Worm (Caenorhabditis elegans) whole organism, mixed stage, embryonic: ENCODE results near the gene tmem-258.

Source experiments
- M03D4.4 ChIP-seq: sonication (generic microtip); optimal IDR thresholded peaks from 2 replicates; lab custom pipeline; 2017; ENCODE audit warnings: mild to moderate bottlenecking, missing genetic modification characterization, missing compliant biosample characterization
- bed-3 ChIP-seq: fragments of 200-800 bp; sonication (Bioruptor generic); optimal IDR thresholded peaks from 3 replicates; lab custom pipeline; 2018; ENCODE audit warnings: mild to moderate bottlenecking, missing genetic modification characterization, moderate library complexity, missing compliant biosample characterization
- blmp-1 ChIP-seq: fragments of 150-350 bp; optimal IDR thresholded peaks from 2 replicates; lab custom pipeline; 2014; ENCODE audit warnings: missing biosample characterization, missing genetic modification characterization
- ceh-43 ChIP-seq: fragments of 200-800 bp; sonication (Bioruptor generic); optimal IDR thresholded peaks from 2 replicates; lab custom pipeline; 2018; ENCODE audit warnings: mild to moderate bottlenecking, missing genetic modification characterization, moderate library complexity, missing compliant biosample characterization
- ceh-83 ChIP-seq: fragments of 200-800 bp; sonication (Bioruptor generic); optimal IDR thresholded peaks from 2 replicates; lab custom pipeline; 2018; ENCODE audit warnings: mild to moderate bottlenecking, missing genetic modification characterization, missing compliant biosample characterization
- ces-1 ChIP-seq: fragments of 150-350 bp; optimal IDR thresholded peaks from 2 replicates; lab custom pipeline; 2014; ENCODE audit warnings: missing biosample characterization, missing genetic modification reagents, missing genetic modification characterization
- cnd-1 ChIP-seq: fragments of 200-800 bp; sonication (Bioruptor generic); optimal IDR thresholded peaks from 2 replicates; lab custom pipeline; 2018; ENCODE audit warnings: mild to moderate bottlenecking, missing genetic modification characterization, missing compliant biosample characterization
- drap-1 ChIP-seq: fragments of 200-800 bp; sonication (Bioruptor generic); optimal IDR thresholded peaks from 3 replicates; lab custom pipeline; 2018; ENCODE audit warnings: mild to moderate bottlenecking, missing genetic modification characterization, missing compliant biosample characterization
- elt-1 ChIP-seq: sonication (generic microtip); optimal IDR thresholded peaks from 2 replicates; lab custom pipeline; 2017; ENCODE audit warnings: missing genetic modification characterization, mild to moderate bottlenecking, missing compliant biosample characterization, antibody characterized with exemption, moderate library complexity, borderline replicate concordance; ENCODE audit not compliant: insufficient read depth
- elt-3 ChIP-seq: fragments of 150-350 bp; optimal IDR thresholded peaks from 2 replicates; lab custom pipeline; 2014; ENCODE audit warnings: missing biosample characterization, missing genetic modification characterization
- flh-1 ChIP-seq: fragments of 200-800 bp; sonication (Bioruptor generic); optimal IDR thresholded peaks from 2 replicates; lab custom pipeline; 2018; ENCODE audit warnings: mild to moderate bottlenecking, missing genetic modification characterization, moderate library complexity, missing compliant biosample characterization
- ham-2 ChIP-seq: fragments of 200-800 bp; sonication (Bioruptor generic); optimal IDR thresholded peaks from 2 replicates; lab custom pipeline; 2018; ENCODE audit warnings: mild to moderate bottlenecking, missing genetic modification characterization, missing compliant biosample characterization
- lin-13 ChIP-seq: fragments of 150-350 bp; optimal IDR thresholded peaks from 2 replicates; lab custom pipeline; 2014; ENCODE audit warnings: missing biosample characterization, missing genetic modification characterization
- lin-32 ChIP-seq: fragments of 200-800 bp; sonication (Bioruptor generic); optimal IDR thresholded peaks from 2 replicates; lab custom pipeline; 2018; ENCODE audit warnings: mild to moderate bottlenecking, missing genetic modification characterization, missing compliant biosample characterization
- lsy-2 ChIP-seq: fragments of 150-350 bp; optimal IDR thresholded peaks from 2 replicates; lab custom pipeline; 2014; ENCODE audit warnings: missing biosample characterization, missing genetic modification characterization
- mab-5 ChIP-seq: fragments of 150-350 bp; optimal IDR thresholded peaks from 2 replicates; lab custom pipeline; 2014; ENCODE audit warnings: missing biosample characterization, missing genetic modification characterization
- mep-1 ChIP-seq: fragments of 150-350 bp; optimal IDR thresholded peaks from 2 replicates; lab custom pipeline; 2017; ENCODE audit warnings: missing biosample characterization, missing genetic modification reagents, missing genetic modification characterization, inconsistent platforms
- mls-2 ChIP-seq: sonication (generic microtip); optimal IDR thresholded peaks from 2 replicates; lab custom pipeline; 2016; ENCODE audit warnings: mild to moderate bottlenecking, missing genetic modification characterization, moderate library complexity, missing compliant biosample characterization
- nhr-12 ChIP-seq: fragments of 150-350 bp; optimal IDR thresholded peaks from 2 replicates; lab custom pipeline; 2014; ENCODE audit warnings: missing biosample characterization, missing genetic modification characterization
- nhr-2 ChIP-seq: fragments of 150-350 bp; optimal IDR thresholded peaks from 2 replicates; lab custom pipeline; 2014; ENCODE audit warnings: missing biosample characterization, missing genetic modification characterization
- nhr-237 ChIP-seq: fragments of 150-350 bp; optimal IDR thresholded peaks from 2 replicates; lab custom pipeline; 2014; ENCODE audit warnings: missing biosample characterization, missing genetic modification characterization
- nhr-28 ChIP-seq: fragments of 150-350 bp; optimal IDR thresholded peaks from 2 replicates; lab custom pipeline; 2014; ENCODE audit warnings: missing biosample characterization, missing genetic modification characterization
- pha-4 ChIP-seq: fragments of 150-350 bp; optimal IDR thresholded peaks from 2 replicates; lab custom pipeline; 2018; ENCODE audit warnings: missing biosample characterization, missing genetic modification reagents, missing genetic modification characterization
- snpc-4 ChIP-seq: fragments of 150-350 bp; optimal IDR thresholded peaks from 2 replicates; lab custom pipeline; 2014; ENCODE audit warnings: missing biosample characterization, missing genetic modification characterization
- sptf-1 ChIP-seq: sonication (generic microtip); optimal IDR thresholded peaks from 2 replicates; lab custom pipeline; 2017; ENCODE audit warnings: mild to moderate bottlenecking, missing genetic modification characterization, moderate library complexity, missing compliant biosample characterization
- tbx-8 ChIP-seq: fragments of 200-800 bp; sonication (Bioruptor generic); optimal IDR thresholded peaks from 2 replicates; lab custom pipeline; 2018; ENCODE audit warnings: mild to moderate bottlenecking, missing genetic modification characterization, moderate library complexity, missing compliant biosample characterization
- unc-120 ChIP-seq: sonication (generic microtip); optimal IDR thresholded peaks from 2 replicates; lab custom pipeline; 2017; ENCODE audit warnings: missing genetic modification characterization, missing compliant biosample characterization; ENCODE audit not compliant: poor library complexity, severe bottlenecking
- unc-39 ChIP-seq: fragments of 150-350 bp; optimal IDR thresholded peaks from 2 replicates; lab custom pipeline; 2014; ENCODE audit warnings: missing biosample characterization, missing genetic modification characterization
- unc-62 ChIP-seq: fragments of 150-350 bp; optimal IDR thresholded peaks from 2 replicates; lab custom pipeline; 2014; ENCODE audit warnings: missing biosample characterization, missing genetic modification reagents, missing genetic modification characterization
- zip-8 ChIP-seq: fragments of 150-350 bp; optimal IDR thresholded peaks from 2 replicates; lab custom pipeline; 2014; ENCODE audit warnings: missing biosample characterization, missing genetic modification characterization
- ztf-11 ChIP-seq: fragments of 150-350 bp; optimal IDR thresholded peaks from 2 replicates; lab custom pipeline; 2014; ENCODE audit warnings: missing biosample characterization, missing genetic modification characterization

Gene tmem-258

ce11 chrV:7079388-7079787, 16.4 kb downstream of the tmem-258 start:
- TF ChIP-seq mab-5 (tag; lab: Kevin White, UChicago) (no peak), M03D4.4 (no peak), flh-1 (no peak), unc-120 (tag; lab: Kevin White, UChicago) (no peak), ham-2 (GFP tag; lab: Kevin White, UChicago) (no peak), elt-3 (tag; lab: Kevin White, UChicago) (no peak), lin-13 (tag; lab: Kevin White, UChicago) (no peak), snpc-4 (tag; lab: Kevin White, UChicago) (no peak), ceh-83 (GFP tag; lab: Kevin White, UChicago) (no peak), ztf-11 (tag; lab: Kevin White, UChicago) (no peak), mep-1 (no peak), blmp-1 (no peak), ceh-43 (GFP tag; lab: Kevin White, UChicago) (no peak), nhr-28 (no peak), unc-39 (tag; lab: Kevin White, UChicago) (no peak)

ce11 chrV:7084612-7085139, 21.7 kb downstream of the tmem-258 start, which contains the start of gene mys-1:
Gene mys-1 (minus strand): TSS chrV:7084662.
- no peak for TF ChIP-seq mab-5 (tag; lab: Kevin White, UChicago)
- peak; percentile 51 for TF ChIP-seq lsy-2 (tag; lab: Kevin White, UChicago)
- TF ChIP-seq lin-13 (tag; lab: Kevin White, UChicago) = peak; percentile 2
- TF ChIP-seq sptf-1 = peak; percentile 22

- peak; percentile 91 for TF ChIP-seq unc-62 (GFP tag; lab: Kevin White, UChicago)
- no peak for TF ChIP-seq nhr-2 (tag; lab: Kevin White, UChicago)
- no peak for TF ChIP-seq nhr-28
- no peak for TF ChIP-seq elt-3 (tag; lab: Kevin White, UChicago)
- no peak for TF ChIP-seq snpc-4 (tag; lab: Kevin White, UChicago)
- no peak for TF ChIP-seq ceh-83 (GFP tag; lab: Kevin White, UChicago)
Observed at ce11 chrV:7085518-7086104, 22.6 kb downstream of the tmem-258 start, which contains the start of gene VC5.2. Gene VC5.2 (plus strand): TSS chrV:7085956.

ce11 chrV:7087340-7087739, 24.4 kb downstream of the tmem-258 start:
- TF ChIP-seq elt-3 (tag; lab: Kevin White, UChicago) (no peak), M03D4.4 (no peak), lin-32 (GFP tag; lab: Kevin White, UChicago) (no peak), zip-8 (tag; lab: Kevin White, UChicago) (no peak), unc-39 (tag; lab: Kevin White, UChicago) (no peak), cnd-1 (tag; lab: Kevin White, UChicago) (no peak)
- TF ChIP-seq, all 35 proteins: peak for 0

ce11 chrV:7089217-7089616, 26.2 kb downstream of the tmem-258 start:
- TF ChIP-seq tbx-8 (no peak), mls-2 (no peak), cnd-1 (tag; lab: Kevin White, UChicago) (no peak), blmp-1 (no peak), unc-39 (tag; lab: Kevin White, UChicago) (no peak), nhr-12 (tag; lab: Kevin White, UChicago) (no peak), zip-8 (tag; lab: Kevin White, UChicago) (no peak), elt-3 (tag; lab: Kevin White, UChicago) (no peak), nhr-2 (tag; lab: Kevin White, UChicago) (no peak), nhr-237 (tag; lab: Kevin White, UChicago) (no peak), ces-1 (no peak), bed-3 (GFP tag; lab: Kevin White, UChicago) (no peak), ztf-11 (tag; lab: Kevin White, UChicago) (no peak), lin-32 (GFP tag; lab: Kevin White, UChicago) (no peak), pha-4 (tag; lab: Kevin White, UChicago) (no peak), drap-1 (no peak), mep-1 (no peak), elt-1 (tag; lab: Kevin White, UChicago) (no peak)
